Worm (Caenorhabditis elegans) whole organism, L4 larva: Measurements from ENCODE around the gene ptr-1.

ENCODE experiments used
- D1046.2 ChIP-seq: fragments of 200-800 bp; sonication (Bioruptor generic); IDR thresholded peaks from 2 replicates; pipeline ENCODE4 v1.3.6; 2022; ENCODE audit warnings: missing genetic modification characterization, missing compliant biosample characterization
- R02D3.7 ChIP-seq: fragments of 150-350 bp; sonication (generic microtip); optimal IDR thresholded peaks from 3 replicates; lab custom pipeline; 2014; ENCODE audit warnings: missing biosample characterization, missing genetic modification characterization
- T20F7.1 ChIP-seq: fragments of 200-800 bp; sonication (Bioruptor generic); optimal IDR thresholded peaks from 2 replicates; lab custom pipeline; 2018; ENCODE audit warnings: mild to moderate bottlenecking, missing genetic modification characterization, missing compliant biosample characterization
- T26A8.4 ChIP-seq: fragments of 200-800 bp; sonication (Bioruptor generic); IDR thresholded peaks from 2 replicates; pipeline ENCODE4 v1.3.6; 2022; ENCODE audit warnings: missing genetic modification characterization, missing compliant biosample characterization
- Y105C5A.15 ChIP-seq: fragments of 200-800 bp; sonication (Bioruptor generic); IDR thresholded peaks from 2 replicates; pipeline ENCODE4 v1.3.6; 2022; ENCODE audit warnings: missing genetic modification characterization, missing compliant biosample characterization
- Y75B8A.6 ChIP-seq: fragments of 200-800 bp; sonication (Bioruptor generic); IDR thresholded peaks from 2 replicates; pipeline ENCODE4 v1.3.6; 2022; ENCODE audit warnings: missing genetic modification reagents, missing genetic modification characterization, missing compliant biosample characterization
- ZK546.5 ChIP-seq, 2 experiments: sonication (generic microtip); optimal IDR thresholded peaks; 2 replicates each; lab custom pipeline; 2017; ENCODE audit warnings: missing biosample characterization in 2 of 2, missing genetic modification characterization in 2 of 2
- ama-1 ChIP-seq: fragments of 150-350 bp; optimal IDR thresholded peaks from 2 replicates; lab custom pipeline; 2014; ENCODE audit warnings: inconsistent platforms, mixed read lengths
- arid-1 ChIP-seq: fragments of 200-800 bp; sonication (Bioruptor generic); conservative IDR thresholded peaks from 2 replicates; pipeline ENCODE4 v1.3.6; 2022; ENCODE audit warnings: missing genetic modification reagents, missing genetic modification characterization, missing compliant biosample characterization
- ceh-20 ChIP-seq: fragments of 200-800 bp; sonication (Bioruptor generic); IDR thresholded peaks from 2 replicates; pipeline ENCODE4 v1.3.6; 2022; ENCODE audit warnings: missing genetic modification reagents, missing genetic modification characterization, missing compliant biosample characterization
- ceh-44 ChIP-seq: fragments of 200-800 bp; sonication (Bioruptor generic); IDR thresholded peaks from 2 replicates; pipeline ENCODE4 v1.3.6; 2022; ENCODE audit warnings: missing genetic modification reagents, missing genetic modification characterization, missing compliant biosample characterization
- ceh-62 ChIP-seq: sonication (generic microtip); optimal IDR thresholded peaks from 2 replicates; lab custom pipeline; 2017; ENCODE audit warnings: missing biosample characterization, missing genetic modification characterization
- cey-2 ChIP-seq: sonication (generic microtip); optimal IDR thresholded peaks from 3 replicates; lab custom pipeline; 2017; ENCODE audit warnings: missing genetic modification characterization, mild to moderate bottlenecking, missing compliant biosample characterization, antibody characterized with exemption, borderline replicate concordance; ENCODE audit not compliant: insufficient read depth
- ctbp-1 ChIP-seq: fragments of 200-800 bp; sonication (Bioruptor generic); IDR thresholded peaks from 2 replicates; pipeline ENCODE4 v1.3.6; 2022; ENCODE audit warnings: missing genetic modification reagents, missing genetic modification characterization, missing compliant biosample characterization
- daf-16 ChIP-seq, 3 experiments: sonication (generic microtip); optimal IDR thresholded peaks; 2 replicates each; lab custom pipeline; 2016 to 2017; ENCODE audit warnings: missing genetic modification characterization in 3 of 3, missing genetic modification reagents in 3 of 3, mild to moderate bottlenecking in 2 of 3, missing compliant biosample characterization in 2 of 3, missing biosample characterization in 1 of 3, moderate library complexity in 1 of 3
- daf-19 ChIP-seq: fragments of 200-800 bp; sonication (Bioruptor generic); conservative IDR thresholded peaks from 2 replicates; pipeline ENCODE4 v1.3.6; 2022; ENCODE audit warnings: missing genetic modification characterization, missing compliant biosample characterization
- daf-8 ChIP-seq: fragments of 200-800 bp; sonication (Bioruptor generic); IDR thresholded peaks from 2 replicates; pipeline ENCODE4 v1.3.6; 2022; ENCODE audit warnings: missing genetic modification characterization, missing compliant biosample characterization
- dmd-6 ChIP-seq: fragments of 200-800 bp; sonication (Bioruptor generic); IDR thresholded peaks from 2 replicates; pipeline ENCODE4 v1.3.6; 2022; ENCODE audit warnings: missing genetic modification reagents, missing genetic modification characterization, missing compliant biosample characterization
- duxl-1 ChIP-seq: sonication (generic microtip); optimal IDR thresholded peaks from 2 replicates; lab custom pipeline; 2016; ENCODE audit warnings: mild to moderate bottlenecking, missing genetic modification characterization, moderate library complexity, missing compliant biosample characterization; ENCODE audit not compliant: poor library complexity
- dve-1 ChIP-seq: sonication (generic microtip); optimal IDR thresholded peaks from 2 replicates; lab custom pipeline; 2017; ENCODE audit warnings: antibody characterized with exemption, mild to moderate bottlenecking, missing genetic modification characterization, missing compliant biosample characterization; ENCODE audit not compliant: insufficient read depth
- egl-27 ChIP-seq: sonication (generic microtip); optimal IDR thresholded peaks from 3 replicates; lab custom pipeline; 2017; ENCODE audit warnings: missing biosample characterization, missing genetic modification reagents, missing genetic modification characterization
- hlh-11 ChIP-seq: fragments of 200-800 bp; sonication (Bioruptor generic); optimal IDR thresholded peaks from 2 replicates; lab custom pipeline; 2018; ENCODE audit warnings: mild to moderate bottlenecking, missing genetic modification characterization, missing compliant biosample characterization
- hmg-1.1 ChIP-seq: fragments of 200-800 bp; sonication (Bioruptor generic); IDR thresholded peaks from 2 replicates; pipeline ENCODE4 v1.3.6; 2022; ENCODE audit warnings: missing genetic modification reagents, missing genetic modification characterization, missing compliant biosample characterization
- jun-1 ChIP-seq: fragments of 150-350 bp; optimal IDR thresholded peaks from 2 replicates; lab custom pipeline; 2014; ENCODE audit warnings: missing biosample characterization, missing genetic modification reagents, missing genetic modification characterization
- lim-7 ChIP-seq: fragments of 200-800 bp; sonication (Bioruptor generic); IDR thresholded peaks from 2 replicates; pipeline ENCODE4 v1.3.6; 2022; ENCODE audit warnings: missing genetic modification characterization, missing compliant biosample characterization
- lin-13 ChIP-seq: fragments of 150-350 bp; optimal IDR thresholded peaks from 2 replicates; lab custom pipeline; 2014; ENCODE audit warnings: missing biosample characterization, missing genetic modification reagents, missing genetic modification characterization
- madf-5 ChIP-seq, 2 experiments: fragments of 200-800 bp; sonication (Bioruptor generic); IDR thresholded peaks; 2 replicates each; pipeline ENCODE4 v1.3.6; 2022; ENCODE audit warnings: missing compliant biosample characterization in 2 of 2, missing genetic modification characterization in 2 of 2
- madf-9 ChIP-seq: fragments of 200-800 bp; sonication (Bioruptor generic); conservative IDR thresholded peaks from 2 replicates; pipeline ENCODE4 v1.3.6; 2022; ENCODE audit warnings: missing genetic modification reagents, missing genetic modification characterization, missing compliant biosample characterization
- mxl-2 ChIP-seq: fragments of 200-800 bp; sonication (Bioruptor generic); conservative IDR thresholded peaks from 2 replicates; pipeline ENCODE4 v1.3.6; 2022; ENCODE audit warnings: missing genetic modification reagents, missing genetic modification characterization, missing compliant biosample characterization
- mxl-3 ChIP-seq: fragments of 200-800 bp; sonication (Bioruptor generic); optimal IDR thresholded peaks from 2 replicates; lab custom pipeline; 2018; ENCODE audit warnings: mild to moderate bottlenecking, missing genetic modification characterization, missing compliant biosample characterization
- nhr-11 ChIP-seq: fragments of 150-350 bp; optimal IDR thresholded peaks from 2 replicates; lab custom pipeline; 2014; ENCODE audit warnings: missing biosample characterization, missing genetic modification characterization
- nhr-111 ChIP-seq: fragments of 200-800 bp; sonication (Bioruptor generic); optimal IDR thresholded peaks from 2 replicates; lab custom pipeline; 2018; ENCODE audit warnings: mild to moderate bottlenecking, missing genetic modification characterization, missing compliant biosample characterization
- nhr-25 ChIP-seq: sonication (generic microtip); optimal IDR thresholded peaks from 2 replicates; lab custom pipeline; 2017; ENCODE audit warnings: missing genetic modification characterization, mild to moderate bottlenecking, missing compliant biosample characterization, antibody characterized with exemption, moderate library complexity, borderline replicate concordance; ENCODE audit not compliant: insufficient read depth
- nhr-28 ChIP-seq: fragments of 150-350 bp; optimal IDR thresholded peaks from 2 replicates; lab custom pipeline; 2014; ENCODE audit warnings: missing biosample characterization, missing genetic modification characterization
- nhr-42 ChIP-seq: fragments of 200-800 bp; sonication (Bioruptor generic); IDR thresholded peaks from 2 replicates; pipeline ENCODE4 v1.3.6; 2022; ENCODE audit warnings: missing genetic modification characterization, missing compliant biosample characterization
- nhr-48 ChIP-seq: sonication (generic microtip); optimal IDR thresholded peaks from 2 replicates; lab custom pipeline; 2016; ENCODE audit warnings: mild to moderate bottlenecking, missing genetic modification characterization, missing compliant biosample characterization
- nhr-6 ChIP-seq: fragments of 150-350 bp; optimal IDR thresholded peaks from 2 replicates; lab custom pipeline; 2014; ENCODE audit warnings: missing biosample characterization, missing genetic modification characterization
- nhr-77 ChIP-seq: fragments of 150-350 bp; optimal IDR thresholded peaks from 2 replicates; lab custom pipeline; 2014; ENCODE audit warnings: missing biosample characterization, missing genetic modification characterization
- php-3 ChIP-seq: fragments of 200-800 bp; sonication (Bioruptor generic); IDR thresholded peaks from 2 replicates; pipeline ENCODE4 v1.3.6; 2022; ENCODE audit warnings: missing genetic modification reagents, missing genetic modification characterization, missing compliant biosample characterization
- pqm-1 ChIP-seq: sonication (generic microtip); optimal IDR thresholded peaks from 2 replicates; lab custom pipeline; 2017; ENCODE audit warnings: missing biosample characterization, missing genetic modification characterization
- rbr-2 ChIP-seq: sonication (generic microtip); optimal IDR thresholded peaks from 2 replicates; lab custom pipeline; 2016; ENCODE audit warnings: missing genotype, missing genetic modification characterization, missing compliant biosample characterization
- snpc-4 ChIP-seq: fragments of 150-350 bp; optimal IDR thresholded peaks from 2 replicates; lab custom pipeline; 2014; ENCODE audit warnings: missing biosample characterization, missing genetic modification characterization
- spr-1 ChIP-seq: sonication (generic microtip); optimal IDR thresholded peaks from 2 replicates; lab custom pipeline; 2016; ENCODE audit warnings: mild to moderate bottlenecking, missing genetic modification characterization, missing compliant biosample characterization
- spr-3 ChIP-seq: fragments of 200-800 bp; sonication (Bioruptor generic); optimal IDR thresholded peaks from 2 replicates; lab custom pipeline; 2018; ENCODE audit warnings: mild to moderate bottlenecking, missing genetic modification characterization, missing compliant biosample characterization
- tra-1 ChIP-seq: fragments of 200-800 bp; sonication (Bioruptor generic); IDR thresholded peaks from 2 replicates; pipeline ENCODE4 v1.3.6; 2022; ENCODE audit warnings: missing genetic modification reagents, missing genetic modification characterization, missing compliant biosample characterization

The ptr-1 gene

ce11 chrV:9202710-9203109 lies 21.2 kb upstream of the ptr-1 start, which contains the start of gene asp-2 (continued):
- 0 out of 2 replicates have a peak, but pooled peaks have one; percentile 53 for TF ChIP-seq php-3 (GFP tag; lab: Robert Waterston, UW)
- no peak for TF ChIP-seq mxl-2
- no peak for TF ChIP-seq egl-27
- peak; percentile 68 for TF ChIP-seq nhr-28 (tag; lab: Kevin White, UChicago)
- no peak for TF ChIP-seq nhr-42
- TF ChIP-seq snpc-4 (tag; lab: Kevin White, UChicago) = no peak
- TF ChIP-seq ama-1 (lab: Kevin White, UChicago) = no peak
- no peak for TF ChIP-seq R02D3.7 (tag; lab: Kevin White, UChicago)
- no peak for TF ChIP-seq lim-7 (GFP tag; lab: Robert Waterston, UW)
- no peak for TF ChIP-seq ctbp-1 (GFP tag; lab: Robert Waterston, UW)
- TF ChIP-seq madf-9 = no peak
- TF ChIP-seq dmd-6 (GFP tag; lab: Robert Waterston, UW) = peak; percentile 69
- no peak for TF ChIP-seq ceh-44 (GFP tag; lab: Robert Waterston, UW)
- TF ChIP-seq tra-1 (GFP tag; lab: Robert Waterston, UW) = peak; percentile 28; the same call in 1 of the 2 replicates
- no peak for TF ChIP-seq nhr-111 (GFP tag; lab: Kevin White, UChicago)
- no peak for TF ChIP-seq daf-19
- TF ChIP-seq arid-1 = no peak
- TF ChIP-seq Y75B8A.6 (GFP tag; lab: Robert Waterston, UW) = no peak
- no peak for TF ChIP-seq ZK546.5 (tag; optimal IDR thresholded peaks at IDR 0.05; lab: Kevin White, UChicago)
- TF ChIP-seq duxl-1 = no peak
- TF ChIP-seq hlh-11 = peak; percentile 57
- TF ChIP-seq ceh-20 (GFP tag; lab: Robert Waterston, UW) = no peak
- no peak for TF ChIP-seq mxl-3 (GFP tag; lab: Kevin White, UChicago)
- no peak for TF ChIP-seq Y105C5A.15 (GFP tag; lab: Robert Waterston, UW)
- no peak for TF ChIP-seq nhr-25 (tag; lab: Kevin White, UChicago)
- no peak for TF ChIP-seq spr-1 (tag; lab: Kevin White, UChicago)
- no peak for TF ChIP-seq ceh-62 (tag; lab: Kevin White, UChicago)
- TF ChIP-seq hmg-1.1 (GFP tag; lab: Robert Waterston, UW) = no peak
- TF ChIP-seq T20F7.1 (GFP tag; lab: Kevin White, UChicago) = no peak
- TF ChIP-seq cey-2 (tag; lab: Kevin White, UChicago) = no peak
- TF ChIP-seq dve-1 (tag; lab: Kevin White, UChicago) = peak; percentile 74
- TF ChIP-seq nhr-6 (tag; lab: Kevin White, UChicago) = no peak
- TF ChIP-seq D1046.2 = no peak
- TF ChIP-seq T26A8.4 (GFP tag; lab: Robert Waterston, UW) = no peak
- no peak for TF ChIP-seq nhr-48 (tag; lab: Kevin White, UChicago)
- TF ChIP-seq nhr-77 (tag; lab: Kevin White, UChicago) = peak; percentile 20

- TF ChIP-seq daf-8 (GFP tag; lab: Robert Waterston, UW) = no peak
Observed at ce11 chrV:9198887-9199286, 17.4 kb upstream of the ptr-1 start, which contains the start of gene str-177. Gene str-177, minus strand, starts transcription at chrV:9198987.

ce11 chrV:9197121-9197520 lies 15.6 kb upstream of the ptr-1 start, which contains the start of gene C24B5.4:
Gene C24B5.4, minus strand, starts transcription at chrV:9197326.
- no peak for TF ChIP-seq D1046.2
- no peak for TF ChIP-seq rbr-2 (tag; lab: Kevin White, UChicago)
- TF ChIP-seq nhr-28 (tag; lab: Kevin White, UChicago) = peak; percentile 50
- no peak for TF ChIP-seq duxl-1
- no peak for TF ChIP-seq jun-1 (tag; lab: Kevin White, UChicago)
- TF ChIP-seq nhr-111 (GFP tag; lab: Kevin White, UChicago) = no peak
- no peak for TF ChIP-seq dmd-6 (GFP tag; lab: Robert Waterston, UW)
- TF ChIP-seq spr-3 (GFP tag; lab: Kevin White, UChicago) = no peak
- TF ChIP-seq tra-1 (GFP tag; lab: Robert Waterston, UW) = no peak
- TF ChIP-seq nhr-42 = no peak
- no peak for TF ChIP-seq nhr-11 (tag; lab: Kevin White, UChicago)
- no peak for TF ChIP-seq daf-16 (GFP tag; optimal IDR thresholded peaks at IDR 0.05; lab: Kevin White, UChicago)
- TF ChIP-seq daf-16 (tag; optimal IDR thresholded peaks at IDR 0.05; lab: Kevin White, UChicago) = peak; percentile 95
- TF ChIP-seq snpc-4 (tag; lab: Kevin White, UChicago) = no peak
- peak; percentile 22 for TF ChIP-seq pqm-1 (tag; lab: Kevin White, UChicago)
- TF ChIP-seq lin-13 = no peak
- no peak for TF ChIP-seq madf-5 (GFP tag; IDR thresholded peaks at IDR 0.05; lab: Robert Waterston, UW)
